Worm (Caenorhabditis elegans) whole organism, mixed stage, embryonic: Measurements from ENCODE around the gene F19B10.6.

ENCODE experiments used
- M03D4.4 ChIP-seq: sonication (generic microtip); optimal IDR thresholded peaks from 2 replicates; lab custom pipeline; 2017; ENCODE audit warnings: mild to moderate bottlenecking, missing genetic modification characterization, missing compliant biosample characterization
- ceh-43 ChIP-seq: fragments of 200-800 bp; sonication (Bioruptor generic); optimal IDR thresholded peaks from 2 replicates; lab custom pipeline; 2018; ENCODE audit warnings: mild to moderate bottlenecking, missing genetic modification characterization, moderate library complexity, missing compliant biosample characterization
- ces-1 ChIP-seq: fragments of 150-350 bp; optimal IDR thresholded peaks from 2 replicates; lab custom pipeline; 2014; ENCODE audit warnings: missing biosample characterization, missing genetic modification reagents, missing genetic modification characterization
- elt-3 ChIP-seq: fragments of 150-350 bp; optimal IDR thresholded peaks from 2 replicates; lab custom pipeline; 2014; ENCODE audit warnings: missing biosample characterization, missing genetic modification characterization
- lsy-2 ChIP-seq: fragments of 150-350 bp; optimal IDR thresholded peaks from 2 replicates; lab custom pipeline; 2014; ENCODE audit warnings: missing biosample characterization, missing genetic modification characterization
- mep-1 ChIP-seq: fragments of 150-350 bp; optimal IDR thresholded peaks from 2 replicates; lab custom pipeline; 2017; ENCODE audit warnings: missing biosample characterization, missing genetic modification reagents, missing genetic modification characterization, inconsistent platforms
- nhr-12 ChIP-seq: fragments of 150-350 bp; optimal IDR thresholded peaks from 2 replicates; lab custom pipeline; 2014; ENCODE audit warnings: missing biosample characterization, missing genetic modification characterization
- nhr-237 ChIP-seq: fragments of 150-350 bp; optimal IDR thresholded peaks from 2 replicates; lab custom pipeline; 2014; ENCODE audit warnings: missing biosample characterization, missing genetic modification characterization
- nhr-28 ChIP-seq: fragments of 150-350 bp; optimal IDR thresholded peaks from 2 replicates; lab custom pipeline; 2014; ENCODE audit warnings: missing biosample characterization, missing genetic modification characterization
- nhr-76 ChIP-seq: sonication (generic microtip); optimal IDR thresholded peaks from 2 replicates; lab custom pipeline; 2017; ENCODE audit warnings: missing biosample characterization, missing genetic modification characterization
- pha-4 ChIP-seq: fragments of 150-350 bp; optimal IDR thresholded peaks from 2 replicates; lab custom pipeline; 2018; ENCODE audit warnings: missing biosample characterization, missing genetic modification reagents, missing genetic modification characterization
- snpc-4 ChIP-seq: fragments of 150-350 bp; optimal IDR thresholded peaks from 2 replicates; lab custom pipeline; 2014; ENCODE audit warnings: missing biosample characterization, missing genetic modification characterization
- unc-62 ChIP-seq: fragments of 150-350 bp; optimal IDR thresholded peaks from 2 replicates; lab custom pipeline; 2014; ENCODE audit warnings: missing biosample characterization, missing genetic modification reagents, missing genetic modification characterization

- TF ChIP-seq snpc-4 (no peak), ces-1 (no peak), pha-4 (tag; lab: Kevin White, UChicago) (no peak), nhr-76 (tag; lab: Kevin White, UChicago) (no peak), elt-3 (tag; lab: Kevin White, UChicago) (no peak), nhr-237 (tag; lab: Kevin White, UChicago) (no peak), ceh-43 (GFP tag; lab: Kevin White, UChicago) (no peak), lsy-2 (tag; lab: Kevin White, UChicago) (no peak), nhr-12 (tag; lab: Kevin White, UChicago) (no peak), mep-1 (no peak), unc-62 (no peak), nhr-28 (tag; lab: Kevin White, UChicago) (no peak), M03D4.4 (tag; lab: Kevin White, UChicago) (no peak)
Observed at ce11 chrII:3699591-3699990, 35.9 kb upstream of the F19B10.6 start, which contains the start of gene srx-104.
